Worm (Caenorhabditis elegans) whole organism, dauer: Measurements from ENCODE around the gene fbxa-102.
"Not testable (repeated sequence)": the region's sequence is repeated elsewhere in the genome, so short reads cannot be mapped to it uniquely, and the experiment has no call there.

Experiments
- unc-62 ChIP-seq: sonication (generic microtip); optimal IDR thresholded peaks from 2 replicates; lab custom pipeline; 2017; ENCODE audit warnings: missing biosample characterization, missing genetic modification reagents, missing genetic modification characterization

Gene fbxa-102

DNA sequence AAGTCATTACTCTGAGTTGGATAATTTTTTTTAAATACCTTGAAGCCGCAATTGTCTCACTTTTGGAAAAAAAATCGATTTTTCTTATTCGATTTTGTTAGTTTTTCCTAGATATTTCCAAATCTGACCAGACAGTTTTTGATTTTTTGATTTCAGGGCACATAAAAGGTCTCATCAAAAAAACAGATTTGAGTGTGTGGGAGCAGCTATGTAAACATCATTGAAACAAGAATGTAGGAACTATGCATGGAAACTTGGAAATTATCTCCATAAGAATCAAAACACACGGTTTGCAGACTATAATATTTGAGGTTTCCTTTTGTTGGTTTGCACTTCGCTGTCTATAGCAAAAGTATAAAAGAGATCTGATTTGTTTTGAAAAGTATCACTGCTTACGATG, 7.6 kb downstream of the fbxa-102 start, which contains the start of gene scl-24:
Gene scl-24 (plus strand): TSS at position 301 of the 400 bp plus-strand sequence.
- no peak for TF ChIP-seq unc-62 (GFP tag; lab: Kevin White, UChicago)

DNA sequence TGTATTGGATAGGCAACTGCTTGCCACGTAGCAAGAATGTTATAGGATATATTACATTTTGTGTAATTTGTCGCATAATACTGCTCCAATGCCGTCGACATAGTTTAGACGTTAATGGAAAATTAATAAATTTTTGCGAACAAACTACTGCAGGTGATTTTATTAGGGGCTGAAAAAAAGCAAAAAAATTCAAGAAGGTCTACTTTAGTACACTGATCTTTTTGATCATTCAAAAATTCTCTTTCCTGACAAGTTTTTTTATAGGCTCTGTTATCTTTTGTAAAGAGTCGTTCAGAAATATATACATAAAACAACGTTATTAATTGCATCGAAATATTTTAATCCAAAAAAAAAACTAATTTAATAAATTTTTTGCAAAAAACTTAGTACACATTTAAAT, 8.6 kb downstream of the fbxa-102 start, which contains the start of gene srh-111:
Gene srh-111 (minus strand): TSS at position 101 of the 400 bp plus-strand sequence.
- no peak for TF ChIP-seq unc-62 (GFP tag; lab: Kevin White, UChicago)

DNA sequence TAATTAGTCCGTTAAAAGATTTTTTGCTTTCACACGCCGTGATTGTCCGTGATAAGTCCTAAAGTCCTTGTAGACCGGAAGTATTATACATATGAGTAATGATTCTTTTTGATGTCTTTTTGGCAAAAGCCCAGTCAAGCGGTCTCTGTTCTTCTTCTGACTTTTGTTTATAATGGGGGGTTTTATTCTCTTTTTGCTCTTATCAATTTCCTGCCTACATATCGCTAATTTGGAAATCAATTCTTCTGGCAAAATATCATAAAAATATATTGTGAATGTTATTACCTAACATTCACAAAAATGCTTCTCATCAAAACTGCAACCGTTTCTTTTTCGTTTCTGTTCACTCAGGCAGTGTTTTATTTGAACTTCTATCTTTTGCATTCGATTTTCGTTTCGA, 17.1 kb downstream of the fbxa-102 start, which contains the start of gene srbc-61:
Gene srbc-61 (plus strand): TSS at position 301 of the 400 bp plus-strand sequence.
- no peak for TF ChIP-seq unc-62 (GFP tag; lab: Kevin White, UChicago)

DNA sequence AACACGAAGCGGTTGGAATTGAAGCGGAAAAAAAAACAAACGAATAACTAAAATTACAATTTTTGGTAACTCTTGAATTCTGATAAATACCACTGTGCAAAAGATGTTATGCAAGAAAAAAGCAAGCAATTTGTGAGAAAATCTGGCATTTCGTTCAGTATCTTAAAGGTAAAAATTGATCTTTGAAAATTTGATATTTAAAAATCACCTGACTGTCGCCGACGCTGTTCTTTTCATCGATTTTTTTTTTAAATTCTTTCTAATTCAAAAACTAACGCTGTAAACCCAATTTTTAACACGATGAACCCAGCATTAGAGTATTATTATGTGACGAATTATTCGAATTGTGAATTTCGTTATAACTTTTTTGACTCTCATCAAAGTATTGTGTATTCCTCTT, 19.9 kb downstream of the fbxa-102 start, which contains the start of gene srh-123:
Gene srh-123 (plus strand): TSS at position 301 of the 400 bp plus-strand sequence.
- no peak for TF ChIP-seq unc-62 (GFP tag; lab: Kevin White, UChicago)

DNA sequence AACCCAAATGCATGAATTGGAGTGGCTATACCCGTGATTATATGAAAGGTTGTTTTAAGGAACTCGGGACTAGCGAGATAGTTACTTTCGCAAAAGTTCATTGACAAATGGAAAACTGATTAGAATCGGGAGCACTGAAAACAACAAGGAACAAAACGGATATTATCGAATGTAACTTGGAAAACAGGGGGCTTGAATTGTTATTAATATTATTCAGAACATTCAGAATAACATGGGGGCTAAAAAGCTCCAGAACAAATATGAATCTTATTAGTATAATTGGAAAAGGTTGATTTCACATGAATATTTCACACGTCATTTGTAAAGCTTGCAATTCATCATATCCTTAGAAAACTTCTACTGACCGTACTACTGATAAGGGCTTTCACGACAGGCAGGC, 22.1 kb downstream of the fbxa-102 start, which contains the start of gene srh-235:
Gene srh-235 (minus strand): TSS at position 101 of the 400 bp plus-strand sequence.
- TF ChIP-seq unc-62 (GFP tag; lab: Kevin White, UChicago), result no peak

DNA sequence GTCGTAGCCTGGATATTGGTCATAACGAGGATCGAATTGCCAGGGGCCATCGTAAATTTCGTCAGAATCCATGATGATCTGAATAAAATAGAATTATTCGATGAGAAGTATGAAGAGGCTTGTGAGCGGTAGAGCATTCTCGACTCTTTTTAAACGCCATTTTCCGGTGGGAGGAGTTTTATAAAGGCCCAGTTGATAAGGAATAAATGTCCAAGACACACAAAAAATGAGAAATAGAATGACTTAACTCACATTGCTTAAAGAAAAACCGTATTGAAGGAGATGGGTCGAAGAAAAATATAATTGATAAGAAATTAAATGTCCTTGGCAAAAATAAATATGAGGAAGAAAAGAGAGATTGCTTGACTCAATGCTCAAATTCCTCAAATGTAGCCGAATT, 24.5 kb downstream of the fbxa-102 start, which contains the start of gene F20E11.17:
Gene F20E11.17 (minus strand): TSS at position 101 of the 400 bp plus-strand sequence.
- no peak for TF ChIP-seq unc-62 (GFP tag; lab: Kevin White, UChicago)

DNA sequence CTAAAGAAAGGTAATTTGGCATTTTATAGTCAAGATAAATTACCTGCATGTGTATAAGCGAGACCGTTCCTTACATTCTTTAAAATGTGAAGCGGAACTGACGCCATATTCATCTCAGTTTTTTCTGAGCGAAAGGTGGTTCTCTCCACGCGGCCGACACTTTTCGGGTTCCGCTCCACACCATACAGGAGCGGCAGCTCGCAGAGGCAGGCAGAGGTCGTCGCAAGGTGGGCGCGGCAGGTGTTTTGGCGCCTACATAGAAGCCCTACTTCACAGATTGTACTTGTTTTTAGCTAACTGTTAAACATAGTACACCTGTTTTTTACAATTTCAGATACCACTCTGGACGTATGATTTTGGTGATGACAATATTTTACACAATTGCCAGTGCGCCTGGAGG, 25.8 kb downstream of the fbxa-102 start:
- no peak for TF ChIP-seq unc-62 (GFP tag; lab: Kevin White, UChicago)

DNA sequence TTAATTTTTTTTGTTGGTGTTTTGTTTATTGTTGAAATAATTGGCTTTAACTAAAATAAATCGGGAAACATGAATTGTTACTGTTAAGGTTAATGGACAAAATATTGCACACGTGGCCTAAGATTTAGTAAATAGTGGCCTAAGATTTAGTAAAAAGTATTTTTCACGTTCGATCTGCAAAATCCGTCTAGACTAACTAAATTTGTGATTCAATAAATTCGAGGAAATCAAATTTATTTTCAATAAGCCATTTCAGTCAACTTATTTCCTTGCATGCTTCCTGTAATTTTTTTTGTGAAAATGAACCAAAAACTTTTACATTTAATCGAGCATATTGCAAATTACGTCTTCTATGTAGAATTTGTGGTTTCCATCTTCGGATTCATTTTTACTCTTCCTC, 26.9 kb downstream of the fbxa-102 start, which contains the start of gene srw-72:
Gene srw-72 (plus strand): TSS at position 301 of the 400 bp plus-strand sequence.
- no peak for TF ChIP-seq unc-62 (GFP tag; lab: Kevin White, UChicago)

DNA sequence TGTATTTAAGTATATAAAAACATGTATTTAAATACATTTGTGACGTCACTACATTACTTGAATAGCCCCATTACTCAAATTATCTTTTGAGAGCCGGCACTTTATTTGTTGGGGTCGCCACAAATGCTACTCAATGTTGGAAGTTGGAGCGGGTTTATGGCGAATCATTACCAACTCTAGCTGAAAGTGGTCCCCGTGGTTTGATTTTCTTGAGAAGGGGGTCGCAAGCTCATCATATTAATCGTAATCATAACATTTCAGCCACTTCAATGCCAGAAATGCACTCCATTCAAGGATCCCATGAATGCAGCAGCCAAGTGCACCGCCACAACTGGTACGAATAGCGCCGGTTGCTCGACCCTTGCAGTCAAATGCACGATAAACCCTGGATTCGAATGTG, 29.4 kb downstream of the fbxa-102 start, which contains the start of gene F20E11.7:
Gene F20E11.7 (plus strand): TSS at position 301 of the 400 bp plus-strand sequence.
- TF ChIP-seq unc-62 (GFP tag; lab: Kevin White, UChicago), result not testable (repeated sequence)

DNA sequence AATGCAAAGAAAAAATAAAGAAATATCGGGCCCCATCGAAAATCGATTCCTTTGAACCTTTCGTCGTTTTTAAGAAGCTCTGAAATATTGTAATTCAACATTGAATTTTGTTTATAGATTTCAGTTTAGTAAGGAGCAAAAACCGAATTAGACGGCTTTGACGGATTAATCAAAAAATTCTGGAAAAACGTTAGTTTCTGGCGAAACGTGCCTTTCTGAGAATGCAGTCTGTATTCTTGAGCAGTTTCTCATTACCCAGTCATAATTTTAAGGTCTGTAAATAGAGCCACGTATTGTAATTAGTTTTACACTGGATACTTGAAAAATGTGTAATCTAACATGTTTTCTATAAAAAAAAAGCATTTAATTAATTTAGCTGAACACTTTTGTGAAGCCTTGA, 33.6 kb downstream of the fbxa-102 start, which contains the start of gene srz-48:
Gene srz-48 (minus strand): TSS at position 101 of the 400 bp plus-strand sequence.
- no peak for TF ChIP-seq unc-62 (GFP tag; lab: Kevin White, UChicago)

DNA sequence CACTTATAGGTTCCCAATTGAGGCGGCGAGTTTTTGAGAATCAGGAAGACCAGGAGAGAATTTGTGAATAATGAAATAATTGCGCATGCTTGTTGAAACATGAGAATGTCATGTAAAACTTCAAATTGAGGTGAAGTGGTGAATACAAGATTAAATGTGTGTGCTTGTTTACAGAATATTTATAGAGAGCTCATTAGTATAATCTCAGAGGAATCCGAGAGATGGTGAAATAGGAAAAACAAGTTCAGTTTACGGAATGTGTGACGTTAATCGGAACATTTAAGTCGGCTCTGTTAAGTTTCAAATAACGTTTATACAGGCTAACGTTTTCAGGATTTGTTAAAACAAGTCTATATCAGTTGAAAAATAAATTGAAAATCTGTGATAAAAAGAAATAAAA, 35.6 kb downstream of the fbxa-102 start, which contains the start of gene str-200:
Gene str-200 (minus strand): TSS at position 101 of the 400 bp plus-strand sequence.
- TF ChIP-seq unc-62 (GFP tag; lab: Kevin White, UChicago), result no peak

DNA sequence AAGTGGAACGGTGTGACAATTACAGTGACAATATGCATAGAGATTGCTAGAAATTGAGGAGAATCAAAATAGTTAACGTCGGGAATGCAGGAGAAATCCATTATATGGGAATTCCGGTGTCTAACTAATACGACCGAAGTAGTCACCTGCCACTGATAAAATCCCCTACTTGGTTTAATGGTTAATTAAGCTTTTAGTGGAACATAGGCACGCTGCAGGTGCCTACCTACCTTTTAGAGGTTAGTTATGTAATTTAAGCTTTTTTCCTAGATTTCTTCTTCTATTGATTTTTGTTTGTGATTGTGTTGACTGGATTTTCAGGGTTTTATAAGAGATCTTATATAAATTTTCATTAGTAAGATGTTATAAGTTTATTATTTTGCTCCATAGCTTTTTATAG, 37.4 kb downstream of the fbxa-102 start, which contains the start of gene srh-203:
Gene srh-203 (minus strand): TSS at position 101 of the 400 bp plus-strand sequence.
- not testable (repeated sequence) for TF ChIP-seq unc-62 (GFP tag; lab: Kevin White, UChicago)

DNA sequence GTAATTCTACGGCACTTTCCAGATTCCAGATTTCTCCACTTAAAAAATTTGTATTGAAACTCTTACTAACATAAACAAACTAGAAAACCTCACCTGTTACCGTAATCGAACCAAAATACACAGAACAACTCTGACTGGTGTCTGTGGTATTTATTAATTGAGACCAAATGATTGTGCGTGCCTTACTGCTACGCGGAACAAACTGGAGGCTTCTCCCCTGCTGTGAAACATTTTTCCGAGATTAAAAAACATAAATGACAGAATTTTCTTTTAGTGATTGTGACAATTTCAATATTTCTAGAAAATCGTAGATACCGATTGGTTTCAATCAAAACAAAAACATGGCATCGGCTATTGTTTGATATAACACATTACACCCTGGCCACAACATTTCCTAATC, 43.8 kb downstream of the fbxa-102 start:
- no peak for TF ChIP-seq unc-62 (GFP tag; lab: Kevin White, UChicago)
